Worm (Caenorhabditis elegans) whole organism, L3 larva: ENCODE measurements around the gene F16F9.3.

Experiments
- elt-2 ChIP-seq: sonication (generic microtip); optimal IDR thresholded peaks from 2 replicates; lab custom pipeline; 2016; ENCODE audit warnings: missing genetic modification reagents, mild to moderate bottlenecking, missing genetic modification characterization, missing compliant biosample characterization
- nhr-28 ChIP-seq: fragments of 150-350 bp; optimal IDR thresholded peaks from 2 replicates; lab custom pipeline; 2014; ENCODE audit warnings: missing biosample characterization, missing genetic modification characterization
- pha-4 ChIP-seq: fragments of 150-350 bp; optimal IDR thresholded peaks from 2 replicates; lab custom pipeline; 2014; ENCODE audit warnings: missing biosample characterization, missing genetic modification reagents, missing genetic modification characterization

DNA sequence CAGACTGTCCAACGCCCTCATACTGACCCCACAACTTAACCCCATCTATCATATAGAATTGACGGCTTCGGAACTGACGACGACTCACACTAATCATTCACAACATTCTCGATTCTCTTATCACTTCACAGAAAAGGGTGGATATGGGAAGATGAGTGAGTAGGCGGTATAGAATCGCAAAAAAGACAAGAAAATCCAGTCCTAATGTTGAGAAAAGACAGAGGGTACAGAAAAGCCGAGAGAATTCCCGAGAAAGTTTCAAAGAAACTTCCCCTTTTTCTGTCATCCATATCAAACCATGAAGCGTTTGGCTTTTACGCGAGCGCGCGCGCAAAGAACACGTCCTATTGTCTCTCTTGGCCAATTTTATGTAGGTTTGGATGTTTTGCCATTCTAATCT lies 46.8 kb downstream of the F16F9.3 start:
- TF ChIP-seq elt-2 (tag; lab: Kevin White, UChicago), result no peak
- TF ChIP-seq nhr-28 (tag; lab: Kevin White, UChicago), result no peak
- TF ChIP-seq pha-4 (tag; lab: Kevin White, UChicago), result no peak
